Worm (Caenorhabditis elegans) whole organism, late embryonic: ENCODE data around the gene unc-103.

Source experiments
- K09A11.1 ChIP-seq: sonication (generic microtip); optimal IDR thresholded peaks from 2 replicates; lab custom pipeline; 2017; ENCODE audit warnings: antibody characterized with exemption, mild to moderate bottlenecking, missing genetic modification characterization, missing compliant biosample characterization; ENCODE audit not compliant: insufficient read depth
- ceh-34 ChIP-seq: sonication (generic microtip); optimal IDR thresholded peaks from 2 replicates; lab custom pipeline; 2016; ENCODE audit warnings: mild to moderate bottlenecking, missing genetic modification characterization, missing compliant biosample characterization
- tbx-7 ChIP-seq: sonication (generic microtip); optimal IDR thresholded peaks from 2 replicates; lab custom pipeline; 2016; ENCODE audit warnings: missing genotype, missing genetic modification characterization, missing compliant biosample characterization

Gene unc-103

DNA sequence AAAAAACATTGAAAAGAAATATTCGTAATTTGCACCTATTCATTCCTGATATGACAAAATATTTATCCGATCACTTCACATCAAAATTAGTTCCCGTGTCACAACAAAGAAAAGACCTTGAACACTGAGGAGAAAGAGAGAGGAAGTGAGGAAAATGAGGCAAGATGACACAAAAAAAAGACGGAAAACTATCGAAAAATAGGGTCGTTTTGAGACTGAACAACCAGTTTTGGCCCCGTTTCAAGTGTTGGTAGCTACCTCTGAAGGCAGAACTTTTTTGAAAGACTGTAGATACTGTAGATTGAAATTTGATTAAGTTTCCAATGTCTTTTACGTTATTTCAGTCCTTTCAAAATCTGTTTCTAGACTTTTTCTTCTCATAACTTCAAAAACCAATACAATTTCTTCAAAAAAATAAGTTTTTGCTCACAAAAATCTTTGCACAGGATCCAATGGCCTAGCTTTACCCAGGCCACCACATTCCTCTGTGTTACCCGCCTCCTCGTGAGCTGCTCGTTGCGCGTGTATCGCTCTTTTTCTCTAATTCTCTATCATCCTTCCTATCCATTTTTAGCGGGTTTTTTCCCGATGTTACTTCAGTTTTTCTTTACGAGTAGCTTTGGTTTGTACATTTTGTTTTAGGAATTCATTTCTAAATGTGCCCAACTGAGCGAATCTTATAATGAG is 81.3 kb downstream of the unc-103 start (continued):
- TF ChIP-seq K09A11.1 (tag; lab: Kevin White, UChicago) (no peak), tbx-7 (tag; lab: Kevin White, UChicago) (peak; percentile 69), ceh-34 (tag; lab: Kevin White, UChicago) (peak; percentile 28)
- TF ChIP-seq, all 69 proteins: peak for 24
